Fruit fly (Drosophila melanogaster): Measurements from ENCODE around the gene CG34175.

The CG34175 gene

DNA sequence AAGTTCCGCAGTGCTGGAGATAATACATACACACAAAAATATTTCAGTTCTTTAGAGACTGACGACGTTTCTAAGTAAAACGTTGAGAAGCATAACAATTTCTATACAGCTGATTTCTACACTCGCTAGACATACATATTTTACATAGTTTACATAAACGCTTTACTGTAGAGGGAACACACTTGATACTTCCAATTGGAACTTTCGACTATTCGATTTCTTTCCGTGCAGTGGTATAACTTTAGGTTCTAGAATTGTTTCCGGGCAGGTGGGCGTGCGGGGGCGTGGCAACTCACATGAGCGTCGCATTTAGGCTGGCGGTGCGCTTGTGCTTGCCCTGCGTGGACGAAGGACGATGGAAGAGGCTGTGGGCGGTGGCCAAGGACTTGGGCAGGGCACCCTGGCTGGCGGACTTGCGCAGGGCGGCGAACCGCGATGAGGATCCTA is 25.3 kb upstream of the CG34175 start (continued):
- no peak for TF ChIP-seq CG33557 (GFP tag; optimal IDR thresholded peaks at IDR 0.05)

DNA sequence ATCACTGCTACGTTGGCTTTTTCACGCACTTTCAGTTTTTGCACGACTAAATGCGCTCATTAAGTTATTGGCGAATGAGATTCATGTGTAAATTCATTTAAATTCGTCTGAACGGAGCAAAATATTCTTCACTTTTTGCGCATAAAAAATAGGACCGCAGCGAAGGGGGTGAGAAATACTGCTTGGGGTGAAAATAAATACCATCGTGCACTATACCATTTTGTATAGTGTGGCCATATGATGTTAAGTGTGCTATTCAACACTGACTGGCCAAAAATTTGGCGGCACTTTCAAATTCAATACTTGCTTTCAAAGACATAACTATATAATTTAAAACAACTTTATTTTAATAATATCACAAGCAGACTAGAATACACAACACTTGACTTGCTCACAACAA is 24.6 kb upstream of the CG34175 start, which contains the start of gene GramD1B:
GramD1B (minus strand) TSS at position 131 of the 400 bp plus-strand sequence.
- TF ChIP-seq chinmo (GFP tag; IDR thresholded peaks at IDR 0.05; ENCODE audit: partially characterized antibody), result 0 out of 4 replicates have a peak, but pooled peaks have one; percentile 28
- peak; percentile 96 for TF ChIP-seq CG10267 (tag; optimal IDR thresholded peaks at IDR 0.05)
- no peak for TF ChIP-seq caup (GFP tag; optimal IDR thresholded peaks at IDR 0.05; ENCODE audit: severe bottlenecking)
- no peak for TF ChIP-seq yki (optimal IDR thresholded peaks at IDR 0.05)
- TF ChIP-seq sisA (GFP tag; IDR thresholded peaks at IDR 0.05), result no peak
- TF ChIP-seq CG7839 (tag; optimal IDR thresholded peaks at IDR 0.05), result no peak
- peak; percentile 47 for TF ChIP-seq Lhr (GFP tag; optimal IDR thresholded peaks at IDR 0.05)
- peak; percentile 78 for TF ChIP-seq CG3847 (GFP tag; IDR thresholded peaks at IDR 0.05)
- no peak for TF ChIP-seq Dfd (GFP tag; optimal IDR thresholded peaks at IDR 0.05)
- TF ChIP-seq Dip2 (GFP tag; IDR thresholded peaks at IDR 0.05), result no peak
- TF ChIP-seq trh (GFP tag; optimal IDR thresholded peaks at IDR 0.05), result no peak
- peak; percentile 36 for TF ChIP-seq CG17829 (tag; optimal IDR thresholded peaks at IDR 0.05)
- peak; percentile 16 for TF ChIP-seq nmo (GFP tag; optimal IDR thresholded peaks at IDR 0.05)
- peak; percentile 47 for TF ChIP-seq CG33213 (GFP tag; optimal IDR thresholded peaks at IDR 0.05)
- no peak for TF ChIP-seq zfh1 (GFP tag; IDR thresholded peaks at IDR 0.05)
- no peak for TF ChIP-seq az2 (GFP tag; optimal IDR thresholded peaks at IDR 0.05)
- TF ChIP-seq PHDP (tag; optimal IDR thresholded peaks at IDR 0.05), result peak; percentile 38
- peak; percentile 43; the same call in 1 of the 2 replicates for TF ChIP-seq MBD-R2 (GFP tag; IDR thresholded peaks at IDR 0.05)
- no peak for TF ChIP-seq CG7963 (GFP tag; IDR thresholded peaks at IDR 0.05; ENCODE audit: partially characterized antibody)
- peak; percentile 10 for TF ChIP-seq CG15601 (tag; optimal IDR thresholded peaks at IDR 0.05)
- TF ChIP-seq hth (optimal IDR thresholded peaks at IDR 0.05), result no peak
- TF ChIP-seq CrebB (tag; optimal IDR thresholded peaks at IDR 0.05), result peak; percentile 49
- 0 out of 3 replicates have a peak, but pooled peaks have one; percentile 38 for TF ChIP-seq CG6791 (GFP tag; IDR thresholded peaks at IDR 0.05; ENCODE audit: partially characterized antibody)
- no peak for TF ChIP-seq CG10209 (GFP tag; optimal IDR thresholded peaks at IDR 0.05)
- peak; percentile 32 for TF ChIP-seq Sry-δ (GFP tag; optimal IDR thresholded peaks at IDR 0.05)
- peak; percentile 97 for TF ChIP-seq stwl (tag; optimal IDR thresholded peaks at IDR 0.05)
- peak; percentile 92 for TF ChIP-seq gfzf (GFP tag; optimal IDR thresholded peaks at IDR 0.05)
- peak; percentile 15 for TF ChIP-seq Meics (GFP tag; optimal IDR thresholded peaks at IDR 0.05)
- TF ChIP-seq mirr (GFP tag; optimal IDR thresholded peaks at IDR 0.05), result no peak
- no peak for TF ChIP-seq nom (GFP tag; optimal IDR thresholded peaks at IDR 0.05)
- TF ChIP-seq E2f2 (GFP tag; IDR thresholded peaks at IDR 0.05), result peak; percentile 98
- peak; percentile 53 for TF ChIP-seq CG12299 (tag; optimal IDR thresholded peaks at IDR 0.05)
- TF ChIP-seq CG17912 (GFP tag; optimal IDR thresholded peaks at IDR 0.05), result peak; percentile 35
- no peak for TF ChIP-seq CG18599 (GFP tag; optimal IDR thresholded peaks at IDR 0.05)
- no peak for TF ChIP-seq fd3F (GFP tag; optimal IDR thresholded peaks at IDR 0.05)
- TF ChIP-seq Scr (GFP tag; IDR thresholded peaks at IDR 0.05; ENCODE audit: partially characterized antibody), result no peak
- no peak for TF ChIP-seq Max (GFP tag; optimal IDR thresholded peaks at IDR 0.05)
- no peak for TF ChIP-seq CG4730 (GFP tag; IDR thresholded peaks at IDR 0.05)
- no peak for TF ChIP-seq CG3281 (GFP tag; optimal IDR thresholded peaks at IDR 0.05)
- no peak for TF ChIP-seq E2f1 (GFP tag; IDR thresholded peaks at IDR 0.05)
- TF ChIP-seq CG2120 (GFP tag; optimal IDR thresholded peaks at IDR 0.05), result peak; percentile 53
- no peak for TF ChIP-seq grn (GFP tag; optimal IDR thresholded peaks at IDR 0.05)
- TF ChIP-seq kni (GFP tag; optimal IDR thresholded peaks at IDR 0.05), result no peak
- 0 out of 2 replicates have a peak, but pooled peaks have one; percentile 6 for TF ChIP-seq ranshi (GFP tag; IDR thresholded peaks at IDR 0.05)
- TF ChIP-seq Kr (GFP tag; optimal IDR thresholded peaks at IDR 0.05), result no peak
- TF ChIP-seq ase (GFP tag; IDR thresholded peaks at IDR 0.05), result no peak
- TF ChIP-seq ap (GFP tag; IDR thresholded peaks at IDR 0.05), result no peak
- TF ChIP-seq pb (GFP tag; optimal IDR thresholded peaks at IDR 0.05), result no peak
